Worm (Caenorhabditis elegans) whole organism, L2 larva: Measurements from ENCODE around the gene mdt-21.

Experiments
- ama-1 ChIP-seq: fragments of 150-350 bp; optimal IDR thresholded peaks from 2 replicates; lab custom pipeline; 2018; ENCODE audit warnings: inconsistent platforms
- blmp-1 ChIP-seq: sonication (generic microtip); optimal IDR thresholded peaks from 2 replicates; lab custom pipeline; 2017; ENCODE audit warnings: missing genetic modification characterization, mild to moderate bottlenecking, missing compliant biosample characterization, antibody characterized with exemption, moderate library complexity; ENCODE audit not compliant: insufficient read depth
- elt-1 ChIP-seq: fragments of 150-350 bp; optimal IDR thresholded peaks from 2 replicates; lab custom pipeline; 2014; ENCODE audit warnings: missing biosample characterization, missing genetic modification characterization
- nhr-23 ChIP-seq: fragments of 150-350 bp; optimal IDR thresholded peaks from 2 replicates; lab custom pipeline; 2014; ENCODE audit warnings: missing biosample characterization, missing genetic modification reagents, missing genetic modification characterization
- skn-1 ChIP-seq: sonication (generic microtip); optimal IDR thresholded peaks from 2 replicates; lab custom pipeline; 2017; ENCODE audit warnings: missing biosample characterization, missing genetic modification characterization
- snpc-4 ChIP-seq: fragments of 150-350 bp; optimal IDR thresholded peaks from 2 replicates; lab custom pipeline; 2014; ENCODE audit warnings: missing biosample characterization, missing genetic modification characterization
- unc-62 ChIP-seq: fragments of 150-350 bp; optimal IDR thresholded peaks from 2 replicates; lab custom pipeline; 2014; ENCODE audit warnings: missing biosample characterization, missing genetic modification reagents, missing genetic modification characterization
- ztf-11 ChIP-seq: sonication (generic microtip); optimal IDR thresholded peaks from 2 replicates; lab custom pipeline; 2017; ENCODE audit warnings: missing biosample characterization, missing genetic modification characterization

ce11 chrIII:11824580-11824979 is 47.2 kb downstream of the mdt-21 start:
- no peak for TF ChIP-seq unc-62 (GFP tag; lab: Kevin White, UChicago)
- TF ChIP-seq ama-1 (lab: Kevin White, UChicago) = no peak
- TF ChIP-seq nhr-23 (tag; lab: Kevin White, UChicago) = no peak
- TF ChIP-seq ztf-11 (tag; lab: Kevin White, UChicago) = no peak
- TF ChIP-seq blmp-1 (tag; lab: Kevin White, UChicago) = no peak
- no peak for TF ChIP-seq snpc-4 (tag; lab: Kevin White, UChicago)
- TF ChIP-seq skn-1 (tag; lab: Kevin White, UChicago) = no peak
- no peak for TF ChIP-seq elt-1 (tag; lab: Kevin White, UChicago)
